Worm (Caenorhabditis elegans) whole organism, L1 larva: ENCODE data around the gene farl-11.

Source experiments
- aly-2 ChIP-seq: fragments of 150-350 bp; optimal IDR thresholded peaks from 2 replicates; lab custom pipeline; 2014; ENCODE audit warnings: missing biosample characterization, missing genetic modification characterization
- fos-1 ChIP-seq: fragments of 150-350 bp; optimal IDR thresholded peaks from 2 replicates; lab custom pipeline; 2014; ENCODE audit warnings: missing biosample characterization, missing genetic modification characterization
- hlh-17 ChIP-seq: fragments of 200-800 bp; sonication (Bioruptor generic); optimal IDR thresholded peaks from 2 replicates; lab custom pipeline; 2018; ENCODE audit warnings: missing genetic modification characterization, mild to moderate bottlenecking, missing compliant biosample characterization, moderate library complexity, borderline replicate concordance
- lin-14 ChIP-seq: fragments of 200-800 bp; sonication (Bioruptor generic); optimal IDR thresholded peaks from 2 replicates; lab custom pipeline; 2018; ENCODE audit warnings: mild to moderate bottlenecking, missing genetic modification characterization, moderate library complexity, missing compliant biosample characterization
- lsy-2 ChIP-seq, 2 experiments: fragments of 150-350 bp; optimal IDR thresholded peaks; 2 replicates each; lab custom pipeline; 2014; ENCODE audit warnings: missing biosample characterization in 2 of 2, missing genetic modification characterization in 2 of 2
- mef-2 ChIP-seq: fragments of 150-350 bp; optimal IDR thresholded peaks from 2 replicates; lab custom pipeline; 2014; ENCODE audit warnings: missing biosample characterization, missing genetic modification characterization
- nhr-237 ChIP-seq: fragments of 150-350 bp; optimal IDR thresholded peaks from 2 replicates; lab custom pipeline; 2014; ENCODE audit warnings: missing biosample characterization, missing genetic modification characterization
- nhr-90 ChIP-seq: sonication (generic microtip); optimal IDR thresholded peaks from 2 replicates; lab custom pipeline; 2016; ENCODE audit warnings: mild to moderate bottlenecking, missing genetic modification characterization, missing compliant biosample characterization; ENCODE audit not compliant: poor library complexity
- sox-4 ChIP-seq: sonication (generic microtip); optimal IDR thresholded peaks from 2 replicates; lab custom pipeline; 2016; ENCODE audit warnings: missing genetic modification characterization, missing compliant biosample characterization
- sup-37 ChIP-seq: fragments of 200-800 bp; sonication (Bioruptor generic); optimal IDR thresholded peaks from 2 replicates; lab custom pipeline; 2018; ENCODE audit warnings: mild to moderate bottlenecking, missing genetic modification characterization, missing compliant biosample characterization
- unc-130 ChIP-seq: fragments of 150-350 bp; optimal IDR thresholded peaks from 2 replicates; lab custom pipeline; 2017; ENCODE audit warnings: missing biosample characterization, missing genetic modification characterization, inconsistent platforms

DNA sequence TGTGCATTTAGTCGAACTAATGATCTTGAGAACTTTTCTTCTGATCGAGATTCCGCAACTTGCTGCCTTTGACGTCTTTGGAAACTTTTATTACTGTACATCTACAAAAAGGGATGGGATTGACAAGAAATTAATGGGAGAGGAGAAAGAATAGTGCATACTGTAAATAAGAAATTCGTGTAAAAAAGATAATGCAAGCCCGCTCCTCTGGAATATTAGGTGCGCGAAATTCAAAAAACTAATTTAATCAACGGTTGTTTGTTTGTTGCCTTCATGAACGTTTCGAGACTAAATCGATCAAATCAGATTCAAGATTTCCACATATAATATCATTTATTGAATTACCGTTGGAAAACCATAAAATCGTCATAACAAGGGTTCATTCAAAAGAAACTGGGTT, 35.0 kb downstream of the farl-11 start, which contains the start of gene him-14:
- no peak for TF ChIP-seq nhr-237 (tag; lab: Kevin White, UChicago)
- TF ChIP-seq lin-14 (GFP tag; lab: Kevin White, UChicago) = no peak
- no peak for TF ChIP-seq unc-130 (tag; lab: Kevin White, UChicago)
- no peak for TF ChIP-seq sox-4 (tag; lab: Kevin White, UChicago)
- TF ChIP-seq fos-1 (tag; lab: Kevin White, UChicago) = no peak
- no peak for TF ChIP-seq mef-2 (tag; lab: Kevin White, UChicago)
- TF ChIP-seq lsy-2 (tag; optimal IDR thresholded peaks at IDR 0.05; lab: Kevin White, UChicago) = no peak
- no peak for TF ChIP-seq sup-37
- no peak for TF ChIP-seq hlh-17 (GFP tag; lab: Kevin White, UChicago)
- TF ChIP-seq aly-2 (tag; lab: Kevin White, UChicago) = no peak
- no peak for TF ChIP-seq nhr-90
